Worm (Caenorhabditis elegans) whole organism, midembryonic: ENCODE data around the gene F48G7.12.

ENCODE experiments used
- T22C8.4 ChIP-seq: fragments of 200-800 bp; sonication (Bioruptor generic); IDR thresholded peaks from 2 replicates; pipeline ENCODE4 v1.3.6; 2022; ENCODE audit warnings: missing genetic modification characterization, missing compliant biosample characterization
- cog-1 ChIP-seq: sonication (generic microtip); optimal IDR thresholded peaks from 2 replicates; lab custom pipeline; 2016; ENCODE audit warnings: missing genetic modification characterization, missing compliant biosample characterization
- flt-1 ChIP-seq: fragments of 200-800 bp; sonication (Bioruptor generic); IDR thresholded peaks from 2 replicates; pipeline ENCODE4 v1.3.6; 2022; ENCODE audit warnings: missing genetic modification characterization, missing compliant biosample characterization
- klf-2 ChIP-seq: fragments of 200-800 bp; sonication (Bioruptor generic); conservative IDR thresholded peaks from 2 replicates; pipeline ENCODE4 v1.3.6; 2022; ENCODE audit warnings: missing genetic modification reagents, missing genetic modification characterization, missing compliant biosample characterization
- med-1 ChIP-seq: sonication (generic microtip); optimal IDR thresholded peaks from 2 replicates; lab custom pipeline; 2017; ENCODE audit warnings: missing genetic modification characterization, mild to moderate bottlenecking, missing compliant biosample characterization, antibody characterized with exemption, missing genetic modification reagents; ENCODE audit not compliant: insufficient read depth
- ref-1 ChIP-seq: fragments of 200-800 bp; sonication (Bioruptor generic); conservative IDR thresholded peaks from 2 replicates; pipeline ENCODE4 v1.3.6; 2022; ENCODE audit warnings: missing genetic modification reagents, missing genetic modification characterization, missing compliant biosample characterization
- tab-1 ChIP-seq: fragments of 200-800 bp; sonication (Bioruptor generic); IDR thresholded peaks from 2 replicates; pipeline ENCODE4 v1.3.6; 2022; ENCODE audit warnings: missing genetic modification characterization, missing compliant biosample characterization
- ztf-23 ChIP-seq: fragments of 200-800 bp; sonication (Bioruptor generic); IDR thresholded peaks from 2 replicates; pipeline ENCODE4 v1.3.6; 2022; ENCODE audit warnings: missing genetic modification reagents, missing genetic modification characterization, missing compliant biosample characterization
- ztf-29 ChIP-seq: fragments of 200-800 bp; sonication (Bioruptor generic); IDR thresholded peaks from 2 replicates; pipeline ENCODE4 v1.3.6; 2022; ENCODE audit warnings: missing genetic modification reagents, missing genetic modification characterization, missing compliant biosample characterization

Gene F48G7.12

DNA sequence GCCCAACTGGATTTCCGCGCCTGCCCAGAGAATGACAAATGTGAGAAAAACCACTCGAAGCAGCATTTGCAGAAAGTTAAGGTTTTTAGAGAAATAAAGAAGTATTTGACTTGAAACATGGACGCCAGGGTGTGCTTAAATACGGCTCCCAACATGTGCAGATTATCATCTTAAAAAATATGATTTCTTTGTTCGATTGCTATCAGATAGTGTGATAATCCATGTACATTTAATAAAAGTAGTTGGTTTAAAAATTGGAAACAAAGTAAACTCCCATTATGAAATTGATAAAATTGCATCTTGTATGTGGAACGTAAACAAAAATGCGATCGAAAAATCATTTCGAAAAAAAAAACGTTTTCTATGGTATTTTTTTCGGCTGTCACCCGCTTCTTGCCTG lies 18.4 kb downstream of the F48G7.12 start, which contains the start of gene F48G7.8:
Gene F48G7.8, minus strand, starts transcription at position 101 of the 400 bp plus-strand sequence.
- TF ChIP-seq T22C8.4 (GFP tag; lab: Robert Waterston, UW), result no peak
- no peak for TF ChIP-seq ztf-29 (GFP tag; lab: Robert Waterston, UW)
- TF ChIP-seq ref-1 (GFP tag; lab: Robert Waterston, UW), result no peak
- no peak for TF ChIP-seq klf-2
- no peak for TF ChIP-seq cog-1 (tag; lab: Kevin White, UChicago)

DNA sequence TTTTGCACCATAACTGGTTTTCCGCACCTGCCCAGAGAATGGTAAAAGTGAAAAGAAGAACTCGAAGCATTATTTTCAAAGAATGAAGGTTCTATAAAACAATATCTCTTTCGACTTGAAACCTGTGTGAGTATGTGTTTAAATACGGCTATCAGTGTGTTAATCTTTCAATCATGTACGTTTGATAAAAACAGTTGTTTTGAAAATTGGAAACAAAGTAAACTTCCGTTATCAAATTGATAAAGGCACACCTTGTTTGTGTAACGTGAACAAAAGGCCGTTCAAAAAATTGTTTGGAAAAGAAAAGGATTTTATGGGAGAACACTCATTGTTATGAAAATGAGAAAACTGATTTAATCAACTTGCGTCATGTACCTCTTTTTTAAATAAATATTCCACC lies 19.7 kb downstream of the F48G7.12 start, which contains the start of gene F48G7.7:
Gene F48G7.7, minus strand, starts transcription at position 101 of the 400 bp plus-strand sequence.
- no peak for TF ChIP-seq ztf-29 (GFP tag; lab: Robert Waterston, UW)
- no peak for TF ChIP-seq T22C8.4 (GFP tag; lab: Robert Waterston, UW)
- no peak for TF ChIP-seq tab-1 (GFP tag; lab: Robert Waterston, UW)
- TF ChIP-seq med-1 (GFP tag; lab: Kevin White, UChicago), result no peak
- TF ChIP-seq ref-1 (GFP tag; lab: Robert Waterston, UW), result no peak

- TF ChIP-seq flt-1, result no peak
- no peak for TF ChIP-seq ref-1 (GFP tag; lab: Robert Waterston, UW)
- no peak for TF ChIP-seq tab-1 (GFP tag; lab: Robert Waterston, UW)
- no peak for TF ChIP-seq ztf-23 (GFP tag; lab: Robert Waterston, UW)
- TF ChIP-seq med-1 (GFP tag; lab: Kevin White, UChicago), result no peak
- TF ChIP-seq ztf-29 (GFP tag; lab: Robert Waterston, UW), result no peak
- no peak for TF ChIP-seq klf-2
- no peak for TF ChIP-seq cog-1 (tag; lab: Kevin White, UChicago)
- no peak for TF ChIP-seq T22C8.4 (GFP tag; lab: Robert Waterston, UW)
Observed at ce11 chrV:624922-625321, 21.1 kb downstream of the F48G7.12 start, which contains the start of gene srt-17. srt-17 (minus strand) TSS chrV:625022.

DNA sequence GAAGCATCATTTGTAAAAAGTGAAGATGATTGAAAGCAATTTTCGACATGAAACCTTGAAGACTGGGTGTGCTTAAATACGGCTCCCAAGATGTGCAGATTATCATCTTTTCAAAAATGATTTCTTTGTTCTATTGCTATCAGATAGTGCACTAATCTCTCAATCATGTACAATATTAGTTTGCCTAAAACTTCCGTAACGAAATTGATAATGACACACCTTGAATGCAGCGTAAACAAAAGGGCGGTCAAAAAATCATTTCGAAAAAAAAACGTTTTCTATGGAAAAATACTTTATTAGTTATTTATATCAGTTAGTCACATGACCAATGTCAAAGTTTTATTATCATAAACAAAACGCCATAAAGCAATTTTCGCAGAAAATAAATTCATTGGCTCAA lies 23.1 kb downstream of the F48G7.12 start, which contains the start of gene F48G7.5:
Gene F48G7.5, minus strand, starts transcription at position 34 of the 400 bp plus-strand sequence.
- TF ChIP-seq ztf-23 (GFP tag; lab: Robert Waterston, UW), result no peak
- no peak for TF ChIP-seq med-1 (GFP tag; lab: Kevin White, UChicago)
- no peak for TF ChIP-seq T22C8.4 (GFP tag; lab: Robert Waterston, UW)
- no peak for TF ChIP-seq ref-1 (GFP tag; lab: Robert Waterston, UW)
- no peak for TF ChIP-seq klf-2
- TF ChIP-seq ztf-29 (GFP tag; lab: Robert Waterston, UW), result no peak
- no peak for TF ChIP-seq cog-1 (tag; lab: Kevin White, UChicago)
- TF ChIP-seq flt-1, result no peak
- TF ChIP-seq tab-1 (GFP tag; lab: Robert Waterston, UW), result no peak

- TF ChIP-seq klf-2 (no peak), ref-1 (GFP tag; lab: Robert Waterston, UW) (no peak), flt-1 (no peak), ztf-29 (GFP tag; lab: Robert Waterston, UW) (no peak), med-1 (GFP tag; lab: Kevin White, UChicago) (no peak), cog-1 (tag; lab: Kevin White, UChicago) (no peak), ztf-23 (GFP tag; lab: Robert Waterston, UW) (no peak), T22C8.4 (GFP tag; lab: Robert Waterston, UW) (no peak), tab-1 (GFP tag; lab: Robert Waterston, UW) (no peak)
Observed at ce11 chrV:620987-621386, 25.0 kb downstream of the F48G7.12 start.

ce11 chrV:619054-619453 lies 27.0 kb downstream of the F48G7.12 start, which contains the start of gene F48G7.4:
F48G7.4 (plus strand) TSS chrV:619453.
- TF ChIP-seq flt-1 (no peak), med-1 (GFP tag; lab: Kevin White, UChicago) (no peak), T22C8.4 (GFP tag; lab: Robert Waterston, UW) (no peak), ztf-29 (GFP tag; lab: Robert Waterston, UW) (no peak), tab-1 (GFP tag; lab: Robert Waterston, UW) (no peak), klf-2 (no peak), cog-1 (tag; lab: Kevin White, UChicago) (peak; percentile 24), ztf-23 (GFP tag; lab: Robert Waterston, UW) (no peak)

ce11 chrV:617917-618316 lies 28.1 kb downstream of the F48G7.12 start:
- no peak for TF ChIP-seq med-1 (GFP tag; lab: Kevin White, UChicago)
- TF ChIP-seq tab-1 (GFP tag; lab: Robert Waterston, UW), result no peak
- no peak for TF ChIP-seq ztf-23 (GFP tag; lab: Robert Waterston, UW)
- no peak for TF ChIP-seq flt-1

DNA sequence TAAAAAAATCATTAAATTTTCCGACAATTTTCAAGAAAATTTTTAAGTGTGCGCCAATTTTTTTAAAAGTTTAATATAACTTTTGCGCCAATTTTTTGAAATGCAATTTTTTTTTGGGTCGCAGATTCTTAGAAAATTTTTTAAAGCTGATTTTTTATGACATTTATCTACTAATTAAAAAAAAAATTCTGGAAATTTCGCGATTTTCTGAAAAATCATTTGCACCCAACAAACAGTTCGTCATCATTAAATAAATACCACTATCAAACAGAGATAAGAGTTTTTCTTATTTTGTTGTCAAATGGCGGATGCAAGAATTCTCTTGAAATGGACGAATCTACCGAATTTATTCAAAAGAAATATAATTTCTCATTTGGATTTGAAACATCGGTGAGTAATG lies 30.8 kb downstream of the F48G7.12 start, which contains the start of gene F48G7.13:
Gene F48G7.13, plus strand, starts transcription at position 301 of the 400 bp plus-strand sequence.
- no peak for TF ChIP-seq ztf-29 (GFP tag; lab: Robert Waterston, UW)
- TF ChIP-seq tab-1 (GFP tag; lab: Robert Waterston, UW), result no peak
- TF ChIP-seq ztf-23 (GFP tag; lab: Robert Waterston, UW), result no peak
- no peak for TF ChIP-seq klf-2
- no peak for TF ChIP-seq ref-1 (GFP tag; lab: Robert Waterston, UW)
- TF ChIP-seq T22C8.4 (GFP tag; lab: Robert Waterston, UW), result no peak
- no peak for TF ChIP-seq flt-1
- TF ChIP-seq med-1 (GFP tag; lab: Kevin White, UChicago), result no peak
- TF ChIP-seq cog-1 (tag; lab: Kevin White, UChicago), result no peak

ce11 chrV:610217-610616 lies 35.8 kb downstream of the F48G7.12 start, which contains the start of gene nhr-90:
nhr-90 (plus strand) TSS chrV:610512.
- no peak for TF ChIP-seq klf-2
- TF ChIP-seq ztf-23 (GFP tag; lab: Robert Waterston, UW), result no peak
- TF ChIP-seq cog-1 (tag; lab: Kevin White, UChicago), result no peak
- no peak for TF ChIP-seq ztf-29 (GFP tag; lab: Robert Waterston, UW)
- TF ChIP-seq ref-1 (GFP tag; lab: Robert Waterston, UW), result no peak
- TF ChIP-seq tab-1 (GFP tag; lab: Robert Waterston, UW), result no peak
- no peak for TF ChIP-seq med-1 (GFP tag; lab: Kevin White, UChicago)
- no peak for TF ChIP-seq T22C8.4 (GFP tag; lab: Robert Waterston, UW)
- no peak for TF ChIP-seq flt-1
